Worm (Caenorhabditis elegans): ENCODE measurements around the gene pals-21.
A peak's percentile ranks its signal among the peaks of the same experiment; 100 is the strongest.

The pals-21 gene

DNA sequence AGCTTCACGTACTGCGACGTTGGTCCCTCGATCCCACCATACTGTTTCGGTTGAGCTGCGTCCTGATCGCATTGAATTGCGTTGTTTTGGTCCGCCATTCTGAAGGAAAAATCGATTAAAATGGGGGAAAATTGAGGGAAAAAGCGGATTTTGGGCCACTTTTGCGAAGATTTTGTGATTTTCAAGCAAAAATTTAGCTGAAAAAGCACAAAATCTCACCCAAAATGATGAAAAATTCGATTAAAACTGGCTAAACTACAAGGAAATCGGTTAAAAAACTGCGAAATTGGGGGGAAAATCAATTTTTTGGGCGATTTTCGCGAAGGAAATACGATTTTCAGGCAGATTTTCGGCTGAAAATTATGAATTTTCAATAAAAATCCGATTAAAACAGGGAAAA is 36.7 kb upstream of the pals-21 start, which contains the start of gene elc-1:
TSS of gene elc-1 (minus strand) at position 101 of the 400 bp plus-strand sequence.
- TF ChIP-seq nhr-2 (tag; optimal IDR thresholded peaks at IDR 0.05) (no peak), lsy-2 (tag; optimal IDR thresholded peaks at IDR 0.05) (no peak), unc-120 (tag; optimal IDR thresholded peaks at IDR 0.05; ENCODE audit: poor library complexity, severe bottlenecking) (no peak), tbx-8 (GFP tag; optimal IDR thresholded peaks at IDR 0.05) (no peak), zip-8 (tag; optimal IDR thresholded peaks at IDR 0.05) (no peak), unc-39 (tag; optimal IDR thresholded peaks at IDR 0.05) (no peak), unc-62 (GFP tag; optimal IDR thresholded peaks at IDR 0.05) (no peak), sptf-1 (tag; optimal IDR thresholded peaks at IDR 0.05) (no peak), ceh-83 (GFP tag; optimal IDR thresholded peaks at IDR 0.05) (no peak), ces-1 (GFP tag; optimal IDR thresholded peaks at IDR 0.05) (no peak), mep-1 (tag; optimal IDR thresholded peaks at IDR 0.05) (no peak), M03D4.4 (tag; optimal IDR thresholded peaks at IDR 0.05) (no peak), drap-1 (GFP tag; optimal IDR thresholded peaks at IDR 0.05) (no peak)

DNA sequence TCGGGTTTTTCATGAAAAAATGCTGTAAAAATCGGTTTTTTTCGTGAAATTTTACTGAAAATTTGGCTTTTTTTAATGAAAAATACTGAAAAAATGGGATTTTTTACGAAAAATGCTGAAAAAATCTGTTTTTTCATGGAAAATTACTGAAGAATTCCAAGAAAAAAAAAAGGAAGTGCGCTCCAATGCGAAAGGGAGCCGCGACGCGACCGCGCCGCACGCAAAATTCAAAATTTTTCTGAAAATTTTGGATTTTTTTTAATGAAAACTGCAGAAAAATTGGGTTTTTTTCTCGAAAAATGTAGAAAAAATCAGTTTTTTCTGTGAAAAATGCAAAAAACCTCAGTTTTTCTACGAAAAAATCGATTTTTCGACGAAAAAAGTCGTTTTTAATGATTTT is 36.1 kb upstream of the pals-21 start:
- TF ChIP-seq drap-1 (GFP tag; optimal IDR thresholded peaks at IDR 0.05) (no peak), M03D4.4 (tag; optimal IDR thresholded peaks at IDR 0.05) (no peak), sptf-1 (tag; optimal IDR thresholded peaks at IDR 0.05) (no peak), nhr-237 (tag; optimal IDR thresholded peaks at IDR 0.05) (no peak), tbx-8 (GFP tag; optimal IDR thresholded peaks at IDR 0.05) (no peak), unc-120 (tag; optimal IDR thresholded peaks at IDR 0.05; ENCODE audit: poor library complexity, severe bottlenecking) (no peak), ceh-43 (GFP tag; optimal IDR thresholded peaks at IDR 0.05) (no peak), nhr-76 (tag; optimal IDR thresholded peaks at IDR 0.05) (no peak), elt-3 (tag; optimal IDR thresholded peaks at IDR 0.05) (no peak), ham-2 (GFP tag; optimal IDR thresholded peaks at IDR 0.05) (no peak), unc-62 (GFP tag; optimal IDR thresholded peaks at IDR 0.05) (no peak), ztf-11 (tag; optimal IDR thresholded peaks at IDR 0.05) (no peak), zip-8 (tag; optimal IDR thresholded peaks at IDR 0.05) (no peak), hlh-1 (tag; optimal IDR thresholded peaks at IDR 0.05) (no peak), mls-2 (tag; optimal IDR thresholded peaks at IDR 0.05) (no peak), ceh-83 (GFP tag; optimal IDR thresholded peaks at IDR 0.05) (no peak)

DNA sequence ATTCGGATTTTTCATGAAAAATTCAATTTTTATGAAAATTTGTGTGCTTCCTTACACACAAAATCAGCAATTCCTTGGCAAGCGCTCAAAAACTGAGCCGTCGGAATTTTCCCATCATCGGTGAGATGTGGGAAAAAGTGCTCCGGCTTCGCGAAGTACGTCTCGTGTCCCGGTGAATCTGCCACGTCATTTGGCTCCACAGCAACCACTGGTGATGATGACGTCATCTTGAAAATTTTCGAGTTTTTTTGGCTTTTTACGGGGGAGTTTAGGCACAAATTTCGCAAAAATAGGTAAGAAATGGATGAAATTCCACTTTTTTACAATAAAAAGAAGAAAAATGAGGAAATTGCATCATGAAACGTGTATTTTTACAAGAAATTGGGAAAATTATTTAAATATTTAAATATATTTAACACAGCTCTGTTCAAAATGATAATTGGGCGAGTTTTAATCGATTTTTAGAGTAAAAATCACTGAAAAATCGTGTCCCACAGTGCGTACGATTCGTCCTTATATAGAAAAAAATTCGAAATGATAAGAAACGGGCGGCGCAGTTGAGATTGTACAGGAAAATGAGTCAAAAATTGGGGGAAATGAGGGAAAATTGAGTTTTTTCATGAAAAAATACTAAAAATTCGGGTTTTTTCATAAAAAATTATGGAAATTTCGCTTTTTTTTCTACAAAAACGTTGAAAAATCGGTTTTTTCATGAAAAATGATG is 33.6 kb upstream of the pals-21 start, which contains the start of gene Y82E9BR.14:
TSS of gene Y82E9BR.14 (minus strand) at position 227 of the 724 bp plus-strand sequence.
- TF ChIP-seq pha-4 (tag; optimal IDR thresholded peaks at IDR 0.05) (no peak), zip-8 (tag; optimal IDR thresholded peaks at IDR 0.05) (peak; percentile 74), lin-32 (GFP tag; optimal IDR thresholded peaks at IDR 0.05) (no peak)

DNA sequence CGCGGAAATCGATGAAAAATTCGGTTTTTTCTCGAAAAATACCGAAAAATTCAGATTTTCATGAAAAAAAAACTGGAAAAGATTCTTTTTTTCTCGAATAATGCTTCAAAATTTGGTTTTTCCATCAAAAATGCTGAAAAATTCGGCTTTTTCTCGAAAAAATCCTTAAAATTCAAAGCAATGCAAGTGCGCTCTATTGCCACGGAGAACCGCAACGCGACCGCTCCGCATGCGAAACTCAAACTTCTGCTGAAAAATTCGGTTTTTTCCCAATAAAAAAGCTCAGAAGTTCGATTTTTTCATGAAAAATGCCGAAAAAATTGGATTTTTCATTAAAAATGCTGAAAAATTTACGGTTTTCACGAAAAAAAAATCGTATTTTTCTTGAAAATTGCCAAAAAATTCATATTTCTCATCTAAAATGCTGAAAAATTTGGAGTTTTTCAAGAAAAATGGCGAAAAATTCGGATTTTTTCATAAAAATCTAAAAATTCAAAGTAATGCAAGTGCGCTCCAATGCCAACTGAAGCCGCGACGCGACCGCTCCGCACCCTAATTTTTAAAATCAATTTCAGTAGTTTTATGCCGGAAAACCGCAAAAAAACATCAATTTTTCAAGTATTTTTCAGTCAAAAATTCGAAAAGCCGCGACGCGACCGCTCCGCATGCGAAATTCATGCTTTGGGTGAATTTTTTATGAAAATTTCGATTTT is 32.8 kb upstream of the pals-21 start:
- no peak for TF ChIP-seq unc-39 (tag; optimal IDR thresholded peaks at IDR 0.05)
- no peak for TF ChIP-seq elt-3 (tag; optimal IDR thresholded peaks at IDR 0.05)
- no peak for TF ChIP-seq ces-1 (GFP tag; optimal IDR thresholded peaks at IDR 0.05)
- no peak for TF ChIP-seq unc-62 (GFP tag; optimal IDR thresholded peaks at IDR 0.05)
- TF ChIP-seq lin-13 (tag; optimal IDR thresholded peaks at IDR 0.05), result no peak
- TF ChIP-seq flh-1 (GFP tag; optimal IDR thresholded peaks at IDR 0.05), result no peak
- no peak for TF ChIP-seq snpc-4 (tag; optimal IDR thresholded peaks at IDR 0.05)
- no peak for TF ChIP-seq M03D4.4 (tag; optimal IDR thresholded peaks at IDR 0.05)
- no peak for TF ChIP-seq lsy-2 (tag; optimal IDR thresholded peaks at IDR 0.05)

- no peak for TF ChIP-seq elt-3 (tag; optimal IDR thresholded peaks at IDR 0.05)
- TF ChIP-seq ceh-39 (tag; optimal IDR thresholded peaks at IDR 0.05), result no peak
- TF ChIP-seq pha-4 (tag; optimal IDR thresholded peaks at IDR 0.05), result no peak
- no peak for TF ChIP-seq nhr-28 (tag; optimal IDR thresholded peaks at IDR 0.05)
- TF ChIP-seq mep-1 (tag; optimal IDR thresholded peaks at IDR 0.05), result no peak
- no peak for TF ChIP-seq zip-8 (tag; optimal IDR thresholded peaks at IDR 0.05)
- TF ChIP-seq nhr-76 (tag; optimal IDR thresholded peaks at IDR 0.05), result no peak
- no peak for TF ChIP-seq ceh-83 (GFP tag; optimal IDR thresholded peaks at IDR 0.05)
- no peak for TF ChIP-seq unc-62 (GFP tag; optimal IDR thresholded peaks at IDR 0.05)
- no peak for TF ChIP-seq nhr-12 (tag; optimal IDR thresholded peaks at IDR 0.05)
- TF ChIP-seq sem-2 (GFP tag; optimal IDR thresholded peaks at IDR 0.05), result no peak
- TF ChIP-seq nhr-2 (tag; optimal IDR thresholded peaks at IDR 0.05), result no peak
- TF ChIP-seq hlh-1 (tag; optimal IDR thresholded peaks at IDR 0.05), result no peak
Observed at ce11 chrIII:1409139-1409538, 28.7 kb upstream of the pals-21 start, which contains the start of gene Y82E9BR.22. Y82E9BR.22 (minus strand) TSS chrIII:1409239.

Measured in whole organism, mixed stage, embryonic.